Fruit fly (Drosophila melanogaster): ENCODE data around the gene Ir67c.

DNA sequence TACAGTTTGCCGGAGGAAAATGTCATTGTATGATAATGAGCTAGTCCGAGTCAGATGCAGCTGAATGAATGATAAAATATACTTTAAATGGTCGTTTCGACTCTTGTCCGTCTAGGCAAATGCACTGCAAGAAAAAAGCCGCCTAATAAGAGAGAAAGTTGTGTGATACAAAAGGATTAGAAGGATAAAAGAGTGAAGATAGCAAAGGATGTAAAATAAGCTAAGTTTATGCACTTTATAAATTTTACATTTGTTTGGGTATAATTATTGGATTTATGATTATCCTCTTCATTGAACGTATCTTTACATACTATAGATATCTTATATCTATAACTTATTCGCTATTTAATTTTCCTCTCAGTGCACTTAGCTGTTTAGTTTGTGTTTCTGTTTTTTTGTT lies 43.0 kb downstream of the Ir67c start:
- TF ChIP-seq Smox (GFP tag; optimal IDR thresholded peaks at IDR 0.05) (no peak), CG10631 (GFP tag; optimal IDR thresholded peaks at IDR 0.05) (no peak), CG8119 (GFP tag; IDR thresholded peaks at IDR 0.05) (peak; percentile 67), Lpt (GFP tag; optimal IDR thresholded peaks at IDR 0.05) (peak; percentile 40), OdsH (GFP tag; optimal IDR thresholded peaks at IDR 0.05) (peak; percentile 11), Ets96B (tag; optimal IDR thresholded peaks at IDR 0.05) (no peak), fkh (GFP tag; optimal IDR thresholded peaks at IDR 0.05) (no peak)

All from whole organism, prepupa.